Worm (Caenorhabditis elegans): ENCODE data around the gene F42H10.6.
A peak's percentile ranks its signal among the peaks of the same experiment; 100 is the strongest.

Gene F42H10.6

DNA sequence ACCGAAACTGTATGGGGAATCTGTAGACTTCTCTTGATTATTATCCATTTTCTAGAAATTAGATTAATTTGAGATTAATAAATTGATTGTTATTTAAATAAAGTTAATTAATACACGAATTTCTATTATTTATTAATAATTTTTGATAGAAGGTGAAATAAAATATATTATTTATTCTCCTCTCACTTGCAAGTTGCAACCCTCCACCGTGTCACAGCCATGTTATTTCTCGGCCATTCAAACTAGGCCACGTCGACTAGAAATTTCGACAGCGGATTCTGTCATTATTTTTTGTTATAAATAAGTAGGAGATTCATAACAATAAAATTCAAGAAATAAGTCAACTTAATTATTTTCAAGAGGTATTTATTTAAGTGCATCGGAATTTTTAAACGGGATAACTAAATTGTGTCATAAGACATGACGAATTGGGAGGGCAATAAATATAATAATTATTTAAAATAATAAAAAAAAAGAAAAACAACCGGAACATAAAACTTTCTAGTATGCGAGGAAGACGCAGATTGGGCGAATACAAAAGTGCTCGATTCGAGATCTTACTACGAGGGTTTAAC is 36.6 kb downstream of the F42H10.6 start, which contains the start of gene ufbp-1:
Gene ufbp-1 (minus strand): TSS at position 51 of the 575 bp plus-strand sequence.
- peak; percentile 78; the same call in 1 of the 2 replicates for TF ChIP-seq tra-1 (GFP tag; IDR thresholded peaks at IDR 0.05)
- TF ChIP-seq unc-130 (GFP tag; optimal IDR thresholded peaks at IDR 0.05) = peak; percentile 58
- 0 out of 2 replicates have a peak, but pooled peaks have one; percentile 24 for TF ChIP-seq madf-9 (GFP tag; conservative IDR thresholded peaks at IDR 0.05)
- TF ChIP-seq ceh-32 (tag; optimal IDR thresholded peaks at IDR 0.05; ENCODE audit: poor library complexity) = no peak
- peak; percentile 57 for TF ChIP-seq spr-3 (GFP tag; optimal IDR thresholded peaks at IDR 0.05)
- TF ChIP-seq egl-27 (tag; optimal IDR thresholded peaks at IDR 0.05) = no peak
- TF ChIP-seq daf-8 (GFP tag; IDR thresholded peaks at IDR 0.05) = 0 out of 2 replicates have a peak, but pooled peaks have one; percentile 23
- peak; percentile 87; the same call in 1 of the 2 replicates for TF ChIP-seq T26A8.4 (GFP tag; IDR thresholded peaks at IDR 0.05)
- TF ChIP-seq mxl-3 (GFP tag; optimal IDR thresholded peaks at IDR 0.05) = peak; percentile 49
- no peak for TF ChIP-seq lir-3 (tag; optimal IDR thresholded peaks at IDR 0.05)
- TF ChIP-seq tag-97 (GFP tag; IDR thresholded peaks at IDR 0.05) = no peak
- no peak for TF ChIP-seq snpc-4 (tag; optimal IDR thresholded peaks at IDR 0.05)
- TF ChIP-seq ceh-82 (tag; optimal IDR thresholded peaks at IDR 0.05) = no peak
- TF ChIP-seq T20F7.1 (GFP tag; optimal IDR thresholded peaks at IDR 0.05) = peak; percentile 87
- peak in 1 of 2 experiments; percentile 52 for TF ChIP-seq hif-1 (tag; optimal IDR thresholded peaks at IDR 0.05)
- no peak for TF ChIP-seq aha-1 (tag)
- no peak for TF ChIP-seq nhr-76 (tag; optimal IDR thresholded peaks at IDR 0.05)
- peak; percentile 81 for TF ChIP-seq lim-7 (GFP tag; IDR thresholded peaks at IDR 0.05)
- TF ChIP-seq ama-1 (optimal IDR thresholded peaks at IDR 0.05) = peak; percentile 65
- TF ChIP-seq zag-1 (tag; optimal IDR thresholded peaks at IDR 0.05) = no peak
- TF ChIP-seq lin-38 (GFP tag; IDR thresholded peaks at IDR 0.05) = peak; percentile 82
- peak; percentile 63 for TF ChIP-seq ztf-7 (tag; optimal IDR thresholded peaks at IDR 0.05)
- peak; percentile 72 for TF ChIP-seq aly-2 (tag; optimal IDR thresholded peaks at IDR 0.05)
- TF ChIP-seq attf-4 (tag; optimal IDR thresholded peaks at IDR 0.05) = peak; percentile 42
- no peak for TF ChIP-seq ceh-20 (GFP tag; IDR thresholded peaks at IDR 0.05)
- TF ChIP-seq nhr-6 (tag; optimal IDR thresholded peaks at IDR 0.05) = peak; percentile 52
- peak; percentile 34 for TF ChIP-seq hlh-30 (tag; optimal IDR thresholded peaks at IDR 0.05; ENCODE audit: insufficient read depth)
- no peak for TF ChIP-seq F26F4.8 (GFP tag; conservative IDR thresholded peaks at IDR 0.05)
- no peak for TF ChIP-seq nhr-25 (tag; optimal IDR thresholded peaks at IDR 0.05; ENCODE audit: borderline replicate concordance, insufficient read depth)
- TF ChIP-seq ZK337.2 (GFP tag; IDR thresholded peaks at IDR 0.05) = peak; percentile 37; the same call in 1 of the 2 replicates
- no peak for TF ChIP-seq mxl-2 (GFP tag; conservative IDR thresholded peaks at IDR 0.05)
- peak; percentile 8 for TF ChIP-seq F37D6.2 (tag; optimal IDR thresholded peaks at IDR 0.05)
- TF ChIP-seq hlh-11 (tag; optimal IDR thresholded peaks at IDR 0.05) = peak; percentile 83
- TF ChIP-seq snpc-1.2 (GFP tag; IDR thresholded peaks at IDR 0.05) = peak; percentile 70
- TF ChIP-seq sdz-12 (GFP tag; optimal IDR thresholded peaks at IDR 0.05) = peak; percentile 87
- TF ChIP-seq hmg-1.1 (GFP tag; IDR thresholded peaks at IDR 0.05) = peak; percentile 70
- TF ChIP-seq Y75B8A.6 (GFP tag; IDR thresholded peaks at IDR 0.05) = peak; percentile 52; the same call in 1 of the 2 replicates
- TF ChIP-seq fkh-10 (GFP tag; optimal IDR thresholded peaks at IDR 0.05) = no peak
- no peak for TF ChIP-seq fos-1 (tag; optimal IDR thresholded peaks at IDR 0.05)
- no peak for TF ChIP-seq D1046.2 (GFP tag; IDR thresholded peaks at IDR 0.05)
- peak; percentile 79 for TF ChIP-seq php-3 (GFP tag; IDR thresholded peaks at IDR 0.05)
- TF ChIP-seq zfp-2 (tag; optimal IDR thresholded peaks at IDR 0.05) = no peak
- TF ChIP-seq daf-16 (GFP tag; optimal IDR thresholded peaks at IDR 0.05) = peak; percentile 49 to 61
- peak; percentile 86 for TF ChIP-seq daf-16 (tag; optimal IDR thresholded peaks at IDR 0.05)
- TF ChIP-seq nhr-41 (GFP tag; IDR thresholded peaks at IDR 0.05) = peak; percentile 78; the same call in 1 of the 2 replicates
- TF ChIP-seq pha-4 (GFP tag; IDR thresholded peaks at IDR 0.05) = peak; percentile 85; the same call in 1 of the 2 replicates
- TF ChIP-seq pha-4 (tag; optimal IDR thresholded peaks at IDR 0.05) = peak; percentile 81
- peak; percentile 51; the same call in 1 of the 2 replicates for TF ChIP-seq dmd-6 (GFP tag; IDR thresholded peaks at IDR 0.05)
- TF ChIP-seq arid-1 (GFP tag; conservative IDR thresholded peaks at IDR 0.05) = peak; percentile 82
- TF ChIP-seq egl-43 (GFP tag; IDR thresholded peaks at IDR 0.05) = 0 out of 2 replicates have a peak, but pooled peaks have one; percentile 54
- no peak for TF ChIP-seq pqm-1 (tag; optimal IDR thresholded peaks at IDR 0.05)
